Worm (Caenorhabditis elegans) whole organism, L4 larva: ENCODE measurements around the gene smvt-1.
A peak's percentile ranks its signal among the peaks of the same experiment; 100 is the strongest.

Source experiments
- D1046.2 ChIP-seq: fragments of 200-800 bp; sonication (Bioruptor generic); IDR thresholded peaks from 2 replicates; pipeline ENCODE4 v1.3.6; 2022; ENCODE audit warnings: missing genetic modification characterization, missing compliant biosample characterization
- F10B5.3 ChIP-seq: sonication (generic microtip); optimal IDR thresholded peaks from 2 replicates; lab custom pipeline; 2016; ENCODE audit warnings: mild to moderate bottlenecking, missing genetic modification characterization, missing compliant biosample characterization
- F26F4.8 ChIP-seq: fragments of 200-800 bp; sonication (Bioruptor generic); conservative IDR thresholded peaks from 2 replicates; pipeline ENCODE4 v1.3.6; 2022; ENCODE audit warnings: missing genetic modification characterization, missing compliant biosample characterization
- F37D6.2 ChIP-seq: sonication (generic microtip); optimal IDR thresholded peaks from 2 replicates; lab custom pipeline; 2016; ENCODE audit warnings: mild to moderate bottlenecking, missing genetic modification characterization, missing compliant biosample characterization
- R02D3.7 ChIP-seq: fragments of 150-350 bp; sonication (generic microtip); optimal IDR thresholded peaks from 3 replicates; lab custom pipeline; 2014; ENCODE audit warnings: missing biosample characterization, missing genetic modification characterization
- T20F7.1 ChIP-seq: fragments of 200-800 bp; sonication (Bioruptor generic); optimal IDR thresholded peaks from 2 replicates; lab custom pipeline; 2018; ENCODE audit warnings: mild to moderate bottlenecking, missing genetic modification characterization, missing compliant biosample characterization
- T26A8.4 ChIP-seq: fragments of 200-800 bp; sonication (Bioruptor generic); IDR thresholded peaks from 2 replicates; pipeline ENCODE4 v1.3.6; 2022; ENCODE audit warnings: missing genetic modification characterization, missing compliant biosample characterization
- Y105C5A.15 ChIP-seq: fragments of 200-800 bp; sonication (Bioruptor generic); IDR thresholded peaks from 2 replicates; pipeline ENCODE4 v1.3.6; 2022; ENCODE audit warnings: missing genetic modification characterization, missing compliant biosample characterization
- Y48G9A.11 ChIP-seq: fragments of 200-800 bp; sonication (Bioruptor generic); IDR thresholded peaks from 2 replicates; pipeline ENCODE4 v1.3.6; 2022; ENCODE audit warnings: missing genetic modification reagents, missing genetic modification characterization, missing compliant biosample characterization
- Y5F2A.4 ChIP-seq: fragments of 200-800 bp; sonication (Bioruptor generic); optimal IDR thresholded peaks from 2 replicates; lab custom pipeline; 2018; ENCODE audit warnings: mild to moderate bottlenecking, missing genetic modification characterization, missing compliant biosample characterization
- ZK337.2 ChIP-seq: fragments of 200-800 bp; sonication (Bioruptor generic); IDR thresholded peaks from 2 replicates; pipeline ENCODE4 v1.3.6; 2022; ENCODE audit warnings: missing genetic modification reagents, missing genetic modification characterization, missing compliant biosample characterization
- aly-2 ChIP-seq: sonication (generic microtip); optimal IDR thresholded peaks from 2 replicates; lab custom pipeline; 2018; ENCODE audit warnings: missing biosample characterization, missing genetic modification characterization
- attf-4 ChIP-seq: sonication (generic microtip); optimal IDR thresholded peaks from 3 replicates; lab custom pipeline; 2017; ENCODE audit warnings: missing biosample characterization, missing genetic modification characterization
- ceh-28 ChIP-seq: fragments of 150-350 bp; optimal IDR thresholded peaks from 2 replicates; lab custom pipeline; 2014; ENCODE audit warnings: missing biosample characterization, missing genetic modification reagents, missing genetic modification characterization
- ceh-82 ChIP-seq: sonication (generic microtip); optimal IDR thresholded peaks from 2 replicates; lab custom pipeline; 2017; ENCODE audit warnings: missing biosample characterization, missing genetic modification characterization
- ctbp-1 ChIP-seq: fragments of 200-800 bp; sonication (Bioruptor generic); IDR thresholded peaks from 2 replicates; pipeline ENCODE4 v1.3.6; 2022; ENCODE audit warnings: missing genetic modification reagents, missing genetic modification characterization, missing compliant biosample characterization
- daf-16 ChIP-seq, 3 experiments: sonication (generic microtip); optimal IDR thresholded peaks; 2 replicates each; lab custom pipeline; 2016 to 2017; ENCODE audit warnings: missing genetic modification characterization in 3 of 3, missing genetic modification reagents in 3 of 3, mild to moderate bottlenecking in 2 of 3, missing compliant biosample characterization in 2 of 3, missing biosample characterization in 1 of 3, moderate library complexity in 1 of 3
- daf-19 ChIP-seq: fragments of 200-800 bp; sonication (Bioruptor generic); conservative IDR thresholded peaks from 2 replicates; pipeline ENCODE4 v1.3.6; 2022; ENCODE audit warnings: missing genetic modification characterization, missing compliant biosample characterization
- dmd-8 ChIP-seq: fragments of 200-800 bp; sonication (Bioruptor generic); IDR thresholded peaks from 2 replicates; pipeline ENCODE4 v1.3.6; 2022; ENCODE audit warnings: missing genetic modification characterization, missing compliant biosample characterization
- dpl-1 ChIP-seq: fragments of 150-350 bp; optimal IDR thresholded peaks from 2 replicates; lab custom pipeline; 2014; ENCODE audit warnings: missing biosample characterization, missing genetic modification reagents, missing genetic modification characterization
- dve-1 ChIP-seq: sonication (generic microtip); optimal IDR thresholded peaks from 2 replicates; lab custom pipeline; 2017; ENCODE audit warnings: antibody characterized with exemption, mild to moderate bottlenecking, missing genetic modification characterization, missing compliant biosample characterization; ENCODE audit not compliant: insufficient read depth
- egl-27 ChIP-seq: sonication (generic microtip); optimal IDR thresholded peaks from 3 replicates; lab custom pipeline; 2017; ENCODE audit warnings: missing biosample characterization, missing genetic modification reagents, missing genetic modification characterization
- fos-1 ChIP-seq: fragments of 150-350 bp; optimal IDR thresholded peaks from 2 replicates; lab custom pipeline; 2014; ENCODE audit warnings: missing biosample characterization, missing genetic modification characterization
- hif-1 ChIP-seq, 2 experiments: sonication (generic microtip); optimal IDR thresholded peaks; 2 replicates each; lab custom pipeline; 2016 to 2017; ENCODE audit warnings: missing compliant biosample characterization in 2 of 2, missing genetic modification characterization in 2 of 2, missing genetic modification reagents in 2 of 2, missing genotype in 2 of 2, mild to moderate bottlenecking in 1 of 2
- hlh-11 ChIP-seq: fragments of 200-800 bp; sonication (Bioruptor generic); optimal IDR thresholded peaks from 2 replicates; lab custom pipeline; 2018; ENCODE audit warnings: mild to moderate bottlenecking, missing genetic modification characterization, missing compliant biosample characterization
- hlh-30 ChIP-seq: sonication (generic microtip); optimal IDR thresholded peaks from 2 replicates; lab custom pipeline; 2017; ENCODE audit warnings: antibody characterized with exemption, mild to moderate bottlenecking, missing genetic modification characterization, missing compliant biosample characterization; ENCODE audit not compliant: insufficient read depth
- hmg-1.1 ChIP-seq: fragments of 200-800 bp; sonication (Bioruptor generic); IDR thresholded peaks from 2 replicates; pipeline ENCODE4 v1.3.6; 2022; ENCODE audit warnings: missing genetic modification reagents, missing genetic modification characterization, missing compliant biosample characterization
- lim-7 ChIP-seq: fragments of 200-800 bp; sonication (Bioruptor generic); IDR thresholded peaks from 2 replicates; pipeline ENCODE4 v1.3.6; 2022; ENCODE audit warnings: missing genetic modification characterization, missing compliant biosample characterization
- lin-39 ChIP-seq: fragments of 150-350 bp; optimal IDR thresholded peaks from 2 replicates; lab custom pipeline; 2014; ENCODE audit warnings: missing biosample characterization, missing genetic modification reagents, missing genetic modification characterization
- mdl-1 ChIP-seq, 2 experiments: fragments of 150-350 bp in 1 of 2; sonication (generic microtip) in 1 of 2; optimal IDR thresholded peaks; 2 replicates each; lab custom pipeline; 2014 to 2017; ENCODE audit warnings: missing biosample characterization in 2 of 2, missing genetic modification characterization in 2 of 2
- mep-1 ChIP-seq: fragments of 150-350 bp; sonication (generic microtip); optimal IDR thresholded peaks from 3 replicates; lab custom pipeline; 2014; ENCODE audit warnings: missing biosample characterization, missing genetic modification characterization
- nhr-102 ChIP-seq: sonication (generic microtip); optimal IDR thresholded peaks from 2 replicates; lab custom pipeline; 2016; ENCODE audit warnings: mild to moderate bottlenecking, missing genetic modification characterization, moderate library complexity, missing compliant biosample characterization
- nhr-11 ChIP-seq: fragments of 150-350 bp; optimal IDR thresholded peaks from 2 replicates; lab custom pipeline; 2014; ENCODE audit warnings: missing biosample characterization, missing genetic modification characterization
- nhr-41 ChIP-seq: fragments of 200-800 bp; sonication (Bioruptor generic); IDR thresholded peaks from 2 replicates; pipeline ENCODE4 v1.3.6; 2022; ENCODE audit warnings: missing genetic modification reagents, missing genetic modification characterization, missing compliant biosample characterization
- nhr-42 ChIP-seq: fragments of 200-800 bp; sonication (Bioruptor generic); IDR thresholded peaks from 2 replicates; pipeline ENCODE4 v1.3.6; 2022; ENCODE audit warnings: missing genetic modification characterization, missing compliant biosample characterization
- nhr-48 ChIP-seq: sonication (generic microtip); optimal IDR thresholded peaks from 2 replicates; lab custom pipeline; 2016; ENCODE audit warnings: mild to moderate bottlenecking, missing genetic modification characterization, missing compliant biosample characterization
- nhr-76 ChIP-seq: fragments of 150-350 bp; optimal IDR thresholded peaks from 2 replicates; lab custom pipeline; 2014; ENCODE audit warnings: missing biosample characterization, missing genetic modification characterization
- pha-4 ChIP-seq, 2 experiments: fragments of 150-350 bp in 1 of 2; fragments of 200-800 bp in 1 of 2; sonication (Bioruptor generic) in 1 of 2; IDR thresholded peaks in 1 of 2; optimal IDR thresholded peaks in 1 of 2; 2 replicates each; pipeline versions ENCODE4 v1.3.6 to Lab custom; 2014 to 2022; ENCODE audit warnings: missing genetic modification characterization in 2 of 2, missing genetic modification reagents in 2 of 2, missing biosample characterization in 1 of 2, missing compliant biosample characterization in 1 of 2
- php-3 ChIP-seq: fragments of 200-800 bp; sonication (Bioruptor generic); IDR thresholded peaks from 2 replicates; pipeline ENCODE4 v1.3.6; 2022; ENCODE audit warnings: missing genetic modification reagents, missing genetic modification characterization, missing compliant biosample characterization
- pqm-1 ChIP-seq: sonication (generic microtip); optimal IDR thresholded peaks from 2 replicates; lab custom pipeline; 2017; ENCODE audit warnings: missing biosample characterization, missing genetic modification characterization
- rbr-2 ChIP-seq: sonication (generic microtip); optimal IDR thresholded peaks from 2 replicates; lab custom pipeline; 2016; ENCODE audit warnings: missing genotype, missing genetic modification characterization, missing compliant biosample characterization
- sdz-12 ChIP-seq: fragments of 200-800 bp; sonication (Bioruptor generic); optimal IDR thresholded peaks from 2 replicates; lab custom pipeline; 2018; ENCODE audit warnings: mild to moderate bottlenecking, missing genetic modification characterization, missing compliant biosample characterization
- set-16 ChIP-seq: fragments of 200-800 bp; sonication (Bioruptor generic); IDR thresholded peaks from 2 replicates; pipeline ENCODE4 v1.3.6; 2022; ENCODE audit warnings: missing genetic modification reagents, missing genetic modification characterization, missing compliant biosample characterization
- snpc-4 ChIP-seq: fragments of 150-350 bp; optimal IDR thresholded peaks from 2 replicates; lab custom pipeline; 2014; ENCODE audit warnings: missing biosample characterization, missing genetic modification characterization
- spr-3 ChIP-seq: fragments of 200-800 bp; sonication (Bioruptor generic); optimal IDR thresholded peaks from 2 replicates; lab custom pipeline; 2018; ENCODE audit warnings: mild to moderate bottlenecking, missing genetic modification characterization, missing compliant biosample characterization
- tag-97 ChIP-seq: fragments of 200-800 bp; sonication (Bioruptor generic); IDR thresholded peaks from 2 replicates; pipeline ENCODE4 v1.3.6; 2022; ENCODE audit warnings: missing genetic modification characterization, missing compliant biosample characterization
- tra-1 ChIP-seq: fragments of 200-800 bp; sonication (Bioruptor generic); IDR thresholded peaks from 2 replicates; pipeline ENCODE4 v1.3.6; 2022; ENCODE audit warnings: missing genetic modification reagents, missing genetic modification characterization, missing compliant biosample characterization
- unc-39 ChIP-seq: sonication (generic microtip); optimal IDR thresholded peaks from 2 replicates; lab custom pipeline; 2017; ENCODE audit warnings: missing biosample characterization, missing genetic modification characterization
- zag-1 ChIP-seq: fragments of 150-350 bp; optimal IDR thresholded peaks from 2 replicates; lab custom pipeline; 2014; ENCODE audit warnings: missing biosample characterization, missing genetic modification characterization
- zip-11 ChIP-seq: fragments of 200-800 bp; sonication (Bioruptor generic); IDR thresholded peaks from 2 replicates; pipeline ENCODE4 v1.3.6; 2022; ENCODE audit warnings: missing genetic modification characterization, missing compliant biosample characterization
- ztf-7 ChIP-seq: fragments of 150-350 bp; optimal IDR thresholded peaks from 2 replicates; lab custom pipeline; 2014; ENCODE audit warnings: missing biosample characterization, missing genetic modification characterization

The smvt-1 gene

DNA sequence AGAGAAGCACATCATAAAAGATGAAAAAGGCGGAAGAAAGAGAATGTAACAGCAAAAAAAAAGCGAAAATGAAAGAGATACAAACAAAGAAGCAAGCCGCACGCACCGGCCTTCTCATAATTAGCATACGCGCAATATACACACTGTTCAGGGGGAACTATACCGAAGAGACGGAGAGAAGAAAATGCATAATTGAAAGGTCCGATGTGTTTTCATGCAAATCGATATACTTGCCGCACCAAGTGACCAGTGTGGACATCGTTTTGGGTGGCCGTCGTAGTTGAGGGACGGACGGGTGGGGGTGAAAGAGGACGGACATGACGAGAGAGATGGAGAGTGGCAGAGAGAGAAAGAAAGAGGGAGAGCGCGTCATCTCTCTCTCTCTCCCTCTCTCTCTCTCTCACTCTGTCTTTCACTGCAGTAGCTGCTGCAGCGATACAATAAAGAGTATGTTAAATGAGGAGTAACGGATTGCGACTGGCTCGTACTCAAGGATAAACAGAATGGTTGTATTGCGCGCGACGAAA, 12.5 kb downstream of the smvt-1 start (continued):
- no peak for TF ChIP-seq Y48G9A.11
- TF ChIP-seq nhr-48 (tag; lab: Kevin White, UChicago), result peak; percentile 9
- no peak for TF ChIP-seq fos-1 (tag; lab: Kevin White, UChicago)
- no peak for TF ChIP-seq dmd-8 (GFP tag; lab: Robert Waterston, UW)
- TF ChIP-seq mdl-1 (tag; optimal IDR thresholded peaks at IDR 0.05; lab: Kevin White, UChicago), result peak in 1 of 2 experiments; percentile 78
- TF ChIP-seq pqm-1 (tag; lab: Kevin White, UChicago), result no peak
- TF ChIP-seq tag-97 (GFP tag; lab: Robert Waterston, UW), result no peak
- TF ChIP-seq dpl-1, result no peak
- TF ChIP-seq set-16 (GFP tag; lab: Robert Waterston, UW), result peak; percentile 83
- TF ChIP-seq ceh-82 (tag; lab: Kevin White, UChicago), result no peak
- TF ChIP-seq Y105C5A.15, result no peak
- TF ChIP-seq tra-1 (GFP tag; lab: Robert Waterston, UW), result no peak
- peak; percentile 60 for TF ChIP-seq ceh-28 (tag; lab: Kevin White, UChicago)
- no peak for TF ChIP-seq attf-4
- TF ChIP-seq rbr-2 (tag; lab: Kevin White, UChicago), result peak; percentile 85
- peak; percentile 76 for TF ChIP-seq zag-1 (tag; lab: Kevin White, UChicago)
- no peak for TF ChIP-seq lin-39 (tag; lab: Kevin White, UChicago)
- TF ChIP-seq ztf-7 (tag; lab: Kevin White, UChicago), result no peak
- TF ChIP-seq nhr-102 (tag; lab: Kevin White, UChicago), result no peak
- TF ChIP-seq dve-1 (tag; lab: Kevin White, UChicago), result peak; percentile 69
- TF ChIP-seq hif-1 (tag; optimal IDR thresholded peaks at IDR 0.05; lab: Kevin White, UChicago), result peak in 1 of 2 experiments; percentile 93
- TF ChIP-seq nhr-76, result no peak
- no peak for TF ChIP-seq nhr-41 (GFP tag; lab: Robert Waterston, UW)
- no peak for TF ChIP-seq unc-39
- no peak for TF ChIP-seq aly-2 (tag; lab: Kevin White, UChicago)
- TF ChIP-seq egl-27 (tag; lab: Kevin White, UChicago), result no peak
- TF ChIP-seq hmg-1.1 (GFP tag; lab: Robert Waterston, UW), result peak; percentile 77
- no peak for TF ChIP-seq T26A8.4
- TF ChIP-seq F10B5.3 (tag; lab: Kevin White, UChicago), result no peak
- no peak for TF ChIP-seq daf-19 (GFP tag; lab: Robert Waterston, UW)
- no peak for TF ChIP-seq sdz-12 (GFP tag; lab: Kevin White, UChicago)
- TF ChIP-seq nhr-42 (GFP tag; lab: Robert Waterston, UW), result no peak
- TF ChIP-seq R02D3.7 (tag; lab: Kevin White, UChicago), result no peak
- TF ChIP-seq F37D6.2 (tag; lab: Kevin White, UChicago), result peak; percentile 43
- no peak for TF ChIP-seq ZK337.2 (GFP tag; lab: Robert Waterston, UW)
- TF ChIP-seq php-3 (GFP tag; lab: Robert Waterston, UW), result no peak
- no peak for TF ChIP-seq Y5F2A.4 (GFP tag; lab: Kevin White, UChicago)
- TF ChIP-seq pha-4 (GFP tag; IDR thresholded peaks at IDR 0.05; lab: Robert Waterston, UW), result no peak; the same call in 1 of the 2 replicates
- TF ChIP-seq pha-4 (tag; optimal IDR thresholded peaks at IDR 0.05; lab: Kevin White, UChicago), result peak; percentile 87
- TF ChIP-seq nhr-11 (tag; lab: Kevin White, UChicago), result peak; percentile 91
- no peak for TF ChIP-seq T20F7.1 (GFP tag; lab: Kevin White, UChicago)
- TF ChIP-seq lim-7 (GFP tag; lab: Robert Waterston, UW), result 0 out of 2 replicates have a peak, but pooled peaks have one; percentile 31
- peak; percentile 81 for TF ChIP-seq mep-1
- no peak for TF ChIP-seq F26F4.8
- no peak for TF ChIP-seq spr-3
- no peak for TF ChIP-seq snpc-4 (tag; lab: Kevin White, UChicago)
- TF ChIP-seq daf-16 (GFP tag; optimal IDR thresholded peaks at IDR 0.05; lab: Kevin White, UChicago), result peak in 1 of 2 experiments; percentile 87
- TF ChIP-seq daf-16 (tag; optimal IDR thresholded peaks at IDR 0.05; lab: Kevin White, UChicago), result no peak
- TF ChIP-seq ctbp-1 (GFP tag; lab: Robert Waterston, UW), result peak; percentile 75
- TF ChIP-seq hlh-11, result peak; percentile 75
- TF ChIP-seq zip-11, result no peak
- TF ChIP-seq hlh-30 (tag; lab: Kevin White, UChicago), result peak; percentile 59
- TF ChIP-seq D1046.2 (GFP tag; lab: Robert Waterston, UW), result no peak
